Fruit fly (Drosophila melanogaster) whole organism, pupa: ENCODE data around the gene Acp95EF.

Experiments
- CG10348 ChIP-seq: fragments of 200-800 bp; sonication (Bioruptor generic); IDR thresholded peaks from 2 replicates; pipeline ENCODE4 v1.3.6; 2022; ENCODE audit warnings: missing biosample characterization, missing genetic modification characterization
- CG12605 ChIP-seq: fragments of 200-800 bp; sonication (Bioruptor generic); IDR thresholded peaks from 2 replicates; pipeline ENCODE4 v1.3.6; 2022; ENCODE audit warnings: missing biosample characterization, missing genetic modification characterization
- CG13204 ChIP-seq: fragments of 200-800 bp; sonication (Bioruptor generic); optimal IDR thresholded peaks from 2 replicates; lab custom pipeline; 2018; ENCODE audit warnings: missing biosample characterization, mild to moderate bottlenecking, missing genetic modification characterization, moderate library complexity
- CG14655 ChIP-seq: fragments of 200-800 bp; sonication (Bioruptor generic); optimal IDR thresholded peaks from 3 replicates; lab custom pipeline; 2017; ENCODE audit warnings: mild to moderate bottlenecking, missing biosample characterization, missing genetic modification reagents, missing genetic modification characterization
- CG15710 ChIP-seq: fragments of 200-800 bp; sonication (Bioruptor generic); optimal IDR thresholded peaks from 2 replicates; lab custom pipeline; 2018; ENCODE audit warnings: missing biosample characterization, mild to moderate bottlenecking, missing genetic modification characterization, moderate library complexity
- CG17806 ChIP-seq: fragments of 200-800 bp; sonication (Bioruptor generic); optimal IDR thresholded peaks from 2 replicates; lab custom pipeline; 2018; ENCODE audit warnings: missing biosample characterization, mild to moderate bottlenecking, missing genetic modification characterization, moderate library complexity
- CG32121 ChIP-seq: fragments of 200-800 bp; sonication (Bioruptor generic); IDR thresholded peaks from 2 replicates; pipeline ENCODE4 v1.3.6; 2022; ENCODE audit warnings: missing biosample characterization, missing genetic modification characterization
- CG34367 ChIP-seq: fragments of 200-800 bp; sonication (Bioruptor generic); optimal IDR thresholded peaks from 2 replicates; lab custom pipeline; 2018; ENCODE audit warnings: missing biosample characterization, mild to moderate bottlenecking, missing genetic modification characterization
- CG4496 ChIP-seq: fragments of 200-800 bp; sonication (Bioruptor generic); IDR thresholded peaks from 3 replicates; pipeline ENCODE4 v1.3.6; 2022; ENCODE audit warnings: missing biosample characterization, missing genetic modification characterization
- CG8159 ChIP-seq: fragments of 200-800 bp; sonication (Bioruptor generic); optimal IDR thresholded peaks from 3 replicates; lab custom pipeline; 2018; ENCODE audit warnings: missing biosample characterization, mild to moderate bottlenecking, missing genetic modification characterization, moderate library complexity
- CG8301 ChIP-seq: fragments of 200-800 bp; sonication (Bioruptor generic); optimal IDR thresholded peaks from 2 replicates; lab custom pipeline; 2018; ENCODE audit warnings: missing biosample characterization, mild to moderate bottlenecking, missing genetic modification characterization
- CG9948 ChIP-seq: fragments of 200-800 bp; sonication (Bioruptor generic); optimal IDR thresholded peaks from 2 replicates; lab custom pipeline; 2018; ENCODE audit warnings: missing biosample characterization, mild to moderate bottlenecking, missing genetic modification characterization, moderate library complexity
- D1 ChIP-seq: fragments of 200-800 bp; sonication (Bioruptor generic); optimal IDR thresholded peaks from 2 replicates; lab custom pipeline; 2018; ENCODE audit warnings: missing biosample characterization, mild to moderate bottlenecking, missing genetic modification characterization, moderate library complexity
- EcR ChIP-seq: fragments of 200-800 bp; sonication (Bioruptor generic); optimal IDR thresholded peaks from 3 replicates; lab custom pipeline; 2019; ENCODE audit warnings: missing biosample characterization, missing genetic modification characterization, mild to moderate bottlenecking, moderate library complexity, missing genetic modification reagents
- Ets98B ChIP-seq: fragments of 200-800 bp; sonication (Bioruptor generic); IDR thresholded peaks from 2 replicates; pipeline ENCODE4 v1.3.6; 2022; ENCODE audit warnings: missing biosample characterization, missing genetic modification characterization
- Pif1A ChIP-seq: fragments of 200-800 bp; sonication (Bioruptor generic); optimal IDR thresholded peaks from 3 replicates; lab custom pipeline; 2016; ENCODE audit warnings: missing biosample characterization, missing genetic modification characterization
- Pif1B ChIP-seq: fragments of 200-800 bp; sonication (Bioruptor generic); optimal IDR thresholded peaks from 3 replicates; lab custom pipeline; 2016; ENCODE audit warnings: missing biosample characterization, missing genetic modification characterization
- Snoo ChIP-seq: fragments of 200-800 bp; sonication (Bioruptor generic); optimal IDR thresholded peaks from 3 replicates; lab custom pipeline; 2017; ENCODE audit warnings: missing biosample characterization, mild to moderate bottlenecking, missing genetic modification characterization, inconsistent platforms
- fd96Ca ChIP-seq: fragments of 200-800 bp; sonication (Bioruptor generic); IDR thresholded peaks from 3 replicates; pipeline ENCODE4 v1.3.6; 2022; ENCODE audit warnings: missing biosample characterization, missing genetic modification characterization
- gl ChIP-seq: fragments of 200-800 bp; sonication (Bioruptor generic); optimal IDR thresholded peaks from 2 replicates; lab custom pipeline; 2018; ENCODE audit warnings: missing biosample characterization, mild to moderate bottlenecking, missing genetic modification characterization
- rn ChIP-seq: fragments of 200-800 bp; sonication (Bioruptor generic); IDR thresholded peaks from 2 replicates; pipeline ENCODE4 v1.3.6; 2022; ENCODE audit warnings: missing biosample characterization, missing genetic modification characterization

The Acp95EF gene

DNA sequence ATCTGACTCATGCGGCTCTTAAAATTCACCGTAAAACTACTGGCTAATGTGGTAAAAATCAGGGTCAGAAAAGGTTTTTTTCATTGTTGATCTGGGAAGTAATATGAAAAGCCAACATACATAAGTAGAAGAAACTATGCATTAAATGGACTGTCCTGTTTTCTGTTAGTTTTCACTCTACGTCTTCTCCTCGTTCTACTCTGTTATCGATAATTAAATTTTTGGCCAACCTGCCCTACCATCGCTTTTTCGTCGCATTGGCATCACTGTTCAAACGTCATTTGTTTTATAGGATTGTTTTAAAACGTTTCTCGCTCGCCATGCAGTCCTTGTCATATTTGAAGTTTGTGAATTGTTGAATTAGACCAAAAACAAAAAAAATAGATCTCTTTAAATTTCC lies 5.9 kb downstream of the Acp95EF start:
- TF ChIP-seq rn (GFP tag; lab: Robert Waterston, UW) = no peak
- TF ChIP-seq gl (tag; lab: Kevin White, UChicago) = no peak
- TF ChIP-seq CG14655 = no peak
- TF ChIP-seq CG13204 = no peak
- no peak for TF ChIP-seq CG4496
- no peak for TF ChIP-seq CG12605 (GFP tag; lab: Robert Waterston, UW)
- no peak for TF ChIP-seq CG9948 (tag; lab: Kevin White, UChicago)
- no peak for TF ChIP-seq CG10348 (GFP tag; lab: Robert Waterston, UW)
- no peak for TF ChIP-seq CG8159
- TF ChIP-seq D1 = no peak
- TF ChIP-seq CG15710 (tag; lab: Kevin White, UChicago) = no peak
- no peak for TF ChIP-seq CG17806 (tag; lab: Kevin White, UChicago)
- no peak for TF ChIP-seq CG32121 (GFP tag; lab: Robert Waterston, UW)
- no peak for TF ChIP-seq EcR (GFP tag; lab: Kevin White, UChicago)
- TF ChIP-seq fd96Ca (GFP tag; lab: Robert Waterston, UW) = no peak
- TF ChIP-seq Pif1B = no peak
- TF ChIP-seq CG8301 (tag; lab: Kevin White, UChicago) = no peak
- no peak for TF ChIP-seq CG34367 (tag; lab: Kevin White, UChicago)
- TF ChIP-seq Ets98B (GFP tag; lab: Robert Waterston, UW) = no peak

DNA sequence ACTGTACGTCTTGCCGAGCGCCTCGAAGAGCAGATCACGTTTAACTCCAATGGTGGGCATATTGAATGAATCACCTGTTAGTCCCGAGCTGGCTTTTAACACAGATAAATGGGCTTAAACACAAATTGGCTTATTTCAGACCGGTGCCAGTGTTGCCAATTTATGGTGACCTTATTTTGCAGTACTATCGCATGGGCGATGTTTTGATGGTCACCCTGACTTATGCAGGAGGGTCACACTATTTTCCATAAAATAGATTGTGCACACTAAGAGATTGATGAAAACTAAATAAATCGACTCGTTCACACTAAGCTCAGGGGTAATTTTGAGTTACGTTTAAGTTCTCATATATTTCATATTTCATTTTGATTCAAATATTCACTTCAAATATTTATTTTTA lies 23.7 kb downstream of the Acp95EF start, which contains the start of gene beta-PheRS:
TSS of gene beta-PheRS (minus strand) at position 186 of the 400 bp plus-strand sequence.
- TF ChIP-seq CG34367 (tag; lab: Kevin White, UChicago) (no peak), fd96Ca (GFP tag; lab: Robert Waterston, UW) (peak; percentile 11; the same call in 1 of the 3 replicates)

DNA sequence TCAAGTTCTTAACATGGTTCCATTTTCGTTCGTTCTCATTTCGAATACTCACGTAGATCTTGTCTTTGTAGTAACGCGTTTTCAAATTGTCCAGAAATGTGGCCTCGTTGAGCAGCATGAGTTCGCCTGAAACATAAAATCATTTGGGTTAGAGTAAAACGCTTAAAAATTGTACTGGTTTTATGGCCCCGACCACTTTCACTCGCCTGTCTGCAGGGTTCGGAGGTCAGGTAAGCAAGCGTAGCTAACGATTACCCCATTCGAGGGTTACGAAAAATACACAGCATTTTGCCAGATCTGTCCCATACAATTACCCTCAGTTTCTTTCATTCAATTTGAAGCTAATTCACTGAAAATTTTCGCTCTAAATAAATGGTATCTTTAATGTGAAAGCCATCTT lies 29.6 kb downstream of the Acp95EF start:
- no peak for TF ChIP-seq CG12605 (GFP tag; lab: Robert Waterston, UW)
- TF ChIP-seq Pif1A = no peak
- TF ChIP-seq CG34367 (tag; lab: Kevin White, UChicago) = no peak
- no peak for TF ChIP-seq Pif1B

DNA sequence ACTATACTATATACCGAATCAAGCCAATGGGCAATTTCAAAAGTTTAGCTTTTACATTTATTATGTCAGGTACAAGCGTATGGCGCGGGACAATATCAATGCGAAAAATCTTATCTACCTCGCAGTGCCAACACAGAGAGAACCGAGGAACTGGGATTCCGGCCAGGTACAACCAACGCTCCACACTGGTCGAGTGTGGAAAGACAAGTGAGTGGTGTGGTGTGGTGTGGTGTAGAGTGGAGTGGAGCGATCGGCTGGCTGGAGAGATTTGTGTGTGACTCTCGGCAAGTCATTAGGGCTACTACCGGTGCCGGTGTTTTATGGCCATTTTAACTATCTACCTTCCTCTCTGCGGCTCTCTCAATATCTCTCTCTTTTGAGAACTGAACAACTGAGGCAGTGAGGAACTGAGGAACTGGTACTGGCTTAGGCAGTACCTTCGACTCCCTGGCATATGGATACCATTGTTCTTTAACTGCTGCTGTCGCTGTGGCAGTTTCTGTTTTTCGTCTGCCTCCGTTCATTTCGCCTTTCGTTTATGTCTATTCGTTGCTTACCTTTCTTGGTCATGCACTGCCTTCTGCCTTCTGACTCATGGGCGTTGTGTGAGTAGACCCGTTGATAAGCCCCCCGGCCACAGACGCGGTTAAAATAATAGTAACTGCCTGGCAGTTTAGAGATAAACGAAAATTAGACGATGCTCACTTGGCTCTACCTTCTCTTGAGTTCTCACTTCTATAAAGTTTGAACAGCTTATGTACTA lies 30.7 kb downstream of the Acp95EF start:
- TF ChIP-seq Snoo (tag; lab: Kevin White, UChicago) (peak; percentile 93), CG12605 (GFP tag; lab: Robert Waterston, UW) (peak; percentile 88), CG8301 (tag; lab: Kevin White, UChicago) (peak; percentile 89), rn (GFP tag; lab: Robert Waterston, UW) (peak; percentile 63; the same call in 1 of the 2 replicates), CG10348 (GFP tag; lab: Robert Waterston, UW) (peak; percentile 71), CG9948 (tag; lab: Kevin White, UChicago) (peak; percentile 96), CG4496 (peak; percentile 96), CG32121 (GFP tag; lab: Robert Waterston, UW) (peak; percentile 80), CG13204 (peak; percentile 92), fd96Ca (GFP tag; lab: Robert Waterston, UW) (peak; percentile 94), Ets98B (GFP tag; lab: Robert Waterston, UW) (peak; percentile 88), CG8159 (peak; percentile 97), CG17806 (tag; lab: Kevin White, UChicago) (peak; percentile 96), Pif1A (peak; percentile 95), CG14655 (no peak), Pif1B (peak; percentile 93), CG15710 (tag; lab: Kevin White, UChicago) (peak; percentile 98), gl (tag; lab: Kevin White, UChicago) (peak; percentile 96), EcR (GFP tag; lab: Kevin White, UChicago) (peak; percentile 75), CG34367 (tag; lab: Kevin White, UChicago) (peak; percentile 97), D1 (no peak)
- TF ChIP-seq, all 21 proteins: peak for 19

DNA sequence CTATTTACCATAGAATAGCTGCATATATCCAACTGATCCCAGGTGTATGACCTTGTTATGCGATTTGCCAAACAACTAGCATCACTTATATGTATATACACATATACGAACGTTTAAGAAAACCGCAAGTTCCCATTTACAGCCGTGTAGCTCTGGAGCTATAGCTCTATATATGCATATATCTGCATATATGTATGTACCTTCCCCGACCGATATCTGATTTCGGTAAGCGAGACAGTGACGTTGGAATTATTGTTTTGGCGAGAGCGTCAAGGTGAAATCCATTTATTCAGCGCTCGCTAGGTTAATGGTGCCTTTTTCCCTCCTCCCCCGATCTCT lies 31.2 kb downstream of the Acp95EF start:
- TF ChIP-seq CG4496 (no peak), Snoo (tag; lab: Kevin White, UChicago) (no peak), CG15710 (tag; lab: Kevin White, UChicago) (no peak), CG9948 (tag; lab: Kevin White, UChicago) (no peak), CG34367 (tag; lab: Kevin White, UChicago) (no peak), CG32121 (GFP tag; lab: Robert Waterston, UW) (no peak), CG14655 (no peak), Pif1A (no peak), fd96Ca (GFP tag; lab: Robert Waterston, UW) (no peak), CG12605 (GFP tag; lab: Robert Waterston, UW) (no peak)

DNA sequence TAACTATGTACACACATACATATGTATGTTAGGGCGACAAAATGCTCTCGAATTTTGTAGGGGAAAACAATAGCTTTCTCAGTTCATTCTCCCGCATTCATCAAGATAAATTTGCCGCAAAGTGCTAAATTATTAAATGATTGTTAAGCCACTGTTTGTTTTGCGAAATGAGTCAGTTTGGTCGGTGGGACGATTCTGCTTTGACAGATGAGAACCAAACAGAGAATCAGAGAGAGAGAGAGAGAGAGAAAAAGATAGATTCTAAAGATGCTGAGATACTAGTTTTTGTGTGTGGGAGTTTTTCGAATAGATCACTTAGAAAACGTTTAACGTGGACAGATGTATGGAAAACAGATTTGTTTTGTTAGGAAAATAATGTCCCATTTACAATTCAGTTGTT lies 31.6 kb downstream of the Acp95EF start:
- no peak for TF ChIP-seq Pif1B
- TF ChIP-seq CG34367 (tag; lab: Kevin White, UChicago) = no peak
- TF ChIP-seq CG8301 (tag; lab: Kevin White, UChicago) = no peak
- TF ChIP-seq Pif1A = no peak
- TF ChIP-seq EcR (GFP tag; lab: Kevin White, UChicago) = no peak
- no peak for TF ChIP-seq fd96Ca (GFP tag; lab: Robert Waterston, UW)
- TF ChIP-seq CG14655 = no peak
- no peak for TF ChIP-seq CG13204
- TF ChIP-seq CG4496 = no peak
- no peak for TF ChIP-seq Ets98B (GFP tag; lab: Robert Waterston, UW)
- no peak for TF ChIP-seq CG15710 (tag; lab: Kevin White, UChicago)
- no peak for TF ChIP-seq CG12605 (GFP tag; lab: Robert Waterston, UW)
- TF ChIP-seq CG17806 (tag; lab: Kevin White, UChicago) = no peak
- no peak for TF ChIP-seq CG10348 (GFP tag; lab: Robert Waterston, UW)
- no peak for TF ChIP-seq D1
- TF ChIP-seq gl (tag; lab: Kevin White, UChicago) = no peak
- no peak for TF ChIP-seq CG32121 (GFP tag; lab: Robert Waterston, UW)
- TF ChIP-seq CG8159 = no peak
